Fruit fly (Drosophila melanogaster): Measurements from ENCODE around the gene Sgs4.

- TF ChIP-seq CG17806 (tag; optimal IDR thresholded peaks at IDR 0.05) (no peak), Pif1B (GFP tag; optimal IDR thresholded peaks at IDR 0.05) (no peak), CG15710 (tag; optimal IDR thresholded peaks at IDR 0.05) (no peak), CG8159 (tag; optimal IDR thresholded peaks at IDR 0.05) (no peak), CG34367 (tag; optimal IDR thresholded peaks at IDR 0.05) (no peak), CG8301 (tag; optimal IDR thresholded peaks at IDR 0.05) (no peak), CG4496 (GFP tag; IDR thresholded peaks at IDR 0.05) (no peak), CG13204 (GFP tag; optimal IDR thresholded peaks at IDR 0.05) (no peak), CG10348 (GFP tag; IDR thresholded peaks at IDR 0.05) (no peak), Snoo (tag; optimal IDR thresholded peaks at IDR 0.05) (no peak), CG14655 (GFP tag; optimal IDR thresholded peaks at IDR 0.05) (no peak), fd96Ca (GFP tag; IDR thresholded peaks at IDR 0.05) (no peak), D1 (tag; optimal IDR thresholded peaks at IDR 0.05) (no peak), EcR (GFP tag; optimal IDR thresholded peaks at IDR 0.05) (no peak)
Observed at dm6 chrX:3265828-3266227, 15.9 kb downstream of the Sgs4 start.

All from whole organism, pupa.